Worm (Caenorhabditis elegans): ENCODE measurements around the gene noca-1.

The noca-1 gene

DNA sequence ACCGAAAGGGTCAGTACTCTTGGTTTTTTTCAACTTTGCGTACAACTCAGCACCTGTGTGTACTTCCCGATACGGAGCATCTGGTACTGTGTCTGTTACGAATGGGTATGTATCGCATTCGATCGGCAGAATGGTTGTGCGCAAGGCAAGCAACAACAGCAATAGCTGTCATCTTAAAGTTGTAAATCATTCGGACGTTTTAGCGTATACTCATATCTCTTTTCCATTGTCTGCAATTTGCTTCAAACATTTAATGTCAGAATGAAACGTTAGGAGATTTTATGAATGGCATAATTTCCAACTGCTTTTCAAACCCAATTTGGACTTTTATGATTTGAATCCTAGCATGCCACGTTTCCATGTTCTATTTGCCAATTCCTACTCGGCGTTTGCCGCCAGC is 4.4 kb downstream of the noca-1 start:
- TF ChIP-seq sma-3 (GFP tag; optimal IDR thresholded peaks at IDR 0.05) (no peak), lsy-2 (tag; optimal IDR thresholded peaks at IDR 0.05) (no peak), elt-3 (tag; optimal IDR thresholded peaks at IDR 0.05) (no peak), lin-39 (tag; optimal IDR thresholded peaks at IDR 0.05) (no peak), zag-1 (tag; optimal IDR thresholded peaks at IDR 0.05) (no peak), ztf-4 (tag; optimal IDR thresholded peaks at IDR 0.05) (no peak), nhr-77 (tag; optimal IDR thresholded peaks at IDR 0.05) (no peak), skn-1 (tag; optimal IDR thresholded peaks at IDR 0.05) (no peak), mdl-1 (tag; optimal IDR thresholded peaks at IDR 0.05) (no peak), nhr-25 (tag; optimal IDR thresholded peaks at IDR 0.05) (no peak), nhr-129 (tag; optimal IDR thresholded peaks at IDR 0.05) (no peak), R02D3.7 (tag; optimal IDR thresholded peaks at IDR 0.05) (no peak), dmd-4 (tag; optimal IDR thresholded peaks at IDR 0.05) (no peak), snpc-4 (tag; optimal IDR thresholded peaks at IDR 0.05) (no peak), mab-5 (tag; optimal IDR thresholded peaks at IDR 0.05) (no peak), unc-39 (tag; optimal IDR thresholded peaks at IDR 0.05) (no peak), F13H6.1 (tag; optimal IDR thresholded peaks at IDR 0.05) (no peak), ceh-82 (tag; optimal IDR thresholded peaks at IDR 0.05) (no peak)

DNA sequence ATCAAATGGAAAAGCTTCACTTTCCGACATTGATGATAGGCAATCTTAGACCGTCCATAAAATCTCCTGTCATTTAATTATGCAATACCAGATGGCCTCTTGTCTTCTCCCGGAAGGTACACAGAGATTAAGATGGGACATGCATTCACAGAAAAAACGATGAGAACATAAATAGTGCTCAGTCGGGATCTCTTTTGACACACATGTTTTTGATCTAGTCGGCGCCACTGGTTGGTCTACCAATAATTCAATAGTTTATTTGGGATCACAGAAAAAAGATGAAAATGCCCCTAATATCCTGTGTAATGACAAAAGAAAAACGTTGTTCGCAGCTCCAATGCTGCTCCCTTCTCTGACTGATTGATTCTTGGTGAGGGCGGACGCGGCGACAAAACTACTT is 8.3 kb downstream of the noca-1 start:
- TF ChIP-seq R02D3.7 (tag; optimal IDR thresholded peaks at IDR 0.05), result no peak
- no peak for TF ChIP-seq sma-9 (GFP tag; optimal IDR thresholded peaks at IDR 0.05)
- TF ChIP-seq sma-9 (tag; optimal IDR thresholded peaks at IDR 0.05), result no peak
- no peak for TF ChIP-seq ceh-82 (tag; optimal IDR thresholded peaks at IDR 0.05)
- no peak for TF ChIP-seq unc-55 (GFP tag; optimal IDR thresholded peaks at IDR 0.05)
- TF ChIP-seq alr-1 (tag; optimal IDR thresholded peaks at IDR 0.05), result no peak
- TF ChIP-seq nhr-10 (tag; optimal IDR thresholded peaks at IDR 0.05), result no peak
- TF ChIP-seq nhr-21 (tag; optimal IDR thresholded peaks at IDR 0.05), result no peak
- TF ChIP-seq ztf-11 (tag; optimal IDR thresholded peaks at IDR 0.05), result no peak
- TF ChIP-seq egl-27 (tag; optimal IDR thresholded peaks at IDR 0.05), result no peak

DNA sequence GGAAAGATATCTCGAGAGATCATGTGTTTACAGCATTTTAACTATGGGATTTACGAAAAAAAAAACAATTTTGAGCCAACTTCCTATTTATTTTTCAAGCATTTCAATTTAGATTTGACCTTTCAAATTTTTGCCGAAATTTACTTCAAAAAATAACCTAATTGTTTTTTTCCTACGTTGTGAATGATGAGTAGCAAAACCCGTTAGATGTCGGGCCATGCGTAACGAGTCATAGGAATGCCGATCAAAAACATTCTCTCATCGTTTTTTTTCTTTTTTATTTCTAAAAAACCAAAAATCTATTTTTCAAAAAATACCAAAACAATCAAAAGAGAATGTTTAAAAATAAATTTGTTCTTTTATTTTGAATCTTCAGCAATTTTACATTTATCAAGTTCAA is 10.2 kb downstream of the noca-1 start:
- TF ChIP-seq snpc-4 (tag; optimal IDR thresholded peaks at IDR 0.05), result peak; percentile 93
- no peak for TF ChIP-seq elt-1 (tag; optimal IDR thresholded peaks at IDR 0.05)

DNA sequence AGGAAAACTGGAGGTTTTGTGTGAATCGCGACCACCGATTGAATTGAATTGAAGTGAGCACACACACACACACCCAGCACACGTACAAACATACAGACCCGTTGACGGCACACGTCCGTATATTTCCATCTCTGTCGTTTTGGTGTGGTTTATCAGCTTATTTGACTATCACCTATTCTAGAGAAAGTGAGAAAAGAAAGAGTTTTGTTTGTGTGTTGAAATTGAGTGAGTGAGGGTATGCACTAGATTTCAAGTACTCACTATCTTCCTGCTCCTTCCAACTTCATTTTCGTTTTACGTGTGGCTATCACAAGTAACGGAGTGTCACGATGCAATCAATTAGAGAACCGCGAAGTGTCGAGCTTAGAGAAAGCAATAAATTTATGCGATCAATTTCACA is 11.1 kb downstream of the noca-1 start:
- TF ChIP-seq sma-9 (GFP tag; optimal IDR thresholded peaks at IDR 0.05) (peak; percentile 19), sma-9 (tag; optimal IDR thresholded peaks at IDR 0.05) (no peak), nhr-25 (tag; optimal IDR thresholded peaks at IDR 0.05) (no peak), peb-1 (tag; optimal IDR thresholded peaks at IDR 0.05) (no peak), crh-2 (tag; optimal IDR thresholded peaks at IDR 0.05) (peak; percentile 19), gmeb-1 (tag; optimal IDR thresholded peaks at IDR 0.05) (peak; percentile 34), nhr-129 (tag; optimal IDR thresholded peaks at IDR 0.05) (peak; percentile 28), sma-3 (GFP tag; optimal IDR thresholded peaks at IDR 0.05) (peak; percentile 18), fos-1 (tag; optimal IDR thresholded peaks at IDR 0.05) (peak; percentile 88)

DNA sequence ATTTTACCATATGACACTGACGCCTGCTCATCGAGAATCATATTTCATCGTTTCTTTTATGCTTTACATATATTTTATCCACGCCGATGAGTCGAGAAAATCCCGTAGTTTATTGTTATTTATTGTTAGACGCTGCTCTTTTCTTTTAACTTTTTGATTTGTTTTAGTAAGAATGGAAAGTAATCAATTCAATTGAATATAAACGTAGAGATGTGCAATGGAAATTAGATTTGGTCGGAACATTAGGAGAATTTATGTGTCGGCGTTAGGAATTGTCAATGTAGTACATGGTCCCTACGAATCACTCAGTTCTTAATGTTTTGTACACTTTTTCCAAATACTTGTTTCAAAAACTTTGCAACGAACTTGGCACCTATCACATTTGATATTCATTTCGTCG is 12.5 kb downstream of the noca-1 start:
- TF ChIP-seq skn-1 (tag; optimal IDR thresholded peaks at IDR 0.05), result no peak
- TF ChIP-seq ZK546.5 (tag; optimal IDR thresholded peaks at IDR 0.05), result no peak
- TF ChIP-seq alr-1 (tag; optimal IDR thresholded peaks at IDR 0.05), result no peak
- no peak for TF ChIP-seq sma-9 (GFP tag; optimal IDR thresholded peaks at IDR 0.05)
- no peak for TF ChIP-seq sma-9 (tag; optimal IDR thresholded peaks at IDR 0.05)
- TF ChIP-seq nhr-12 (tag; optimal IDR thresholded peaks at IDR 0.05), result no peak
- no peak for TF ChIP-seq sma-3 (GFP tag; optimal IDR thresholded peaks at IDR 0.05)
- TF ChIP-seq nhr-237 (tag; optimal IDR thresholded peaks at IDR 0.05), result no peak
- no peak for TF ChIP-seq ama-1 (optimal IDR thresholded peaks at IDR 0.05)
- no peak for TF ChIP-seq crh-2 (tag; optimal IDR thresholded peaks at IDR 0.05)
- TF ChIP-seq nhr-21 (tag; optimal IDR thresholded peaks at IDR 0.05), result no peak
- no peak for TF ChIP-seq nhr-77 (tag; optimal IDR thresholded peaks at IDR 0.05)
- no peak for TF ChIP-seq sem-4 (tag; optimal IDR thresholded peaks at IDR 0.05)
- TF ChIP-seq mab-5 (tag; optimal IDR thresholded peaks at IDR 0.05), result no peak
- TF ChIP-seq F13H6.1 (tag; optimal IDR thresholded peaks at IDR 0.05), result no peak
- TF ChIP-seq nhr-6 (tag; optimal IDR thresholded peaks at IDR 0.05), result no peak
- no peak for TF ChIP-seq unc-39 (tag; optimal IDR thresholded peaks at IDR 0.05)
- TF ChIP-seq zag-1 (tag; optimal IDR thresholded peaks at IDR 0.05), result no peak
- no peak for TF ChIP-seq ztf-4 (tag; optimal IDR thresholded peaks at IDR 0.05)
- TF ChIP-seq Y55F3AM.14 (GFP tag; optimal IDR thresholded peaks at IDR 0.05), result no peak
